Worm (Caenorhabditis elegans): ENCODE results near the gene C10A4.7.

- TF ChIP-seq hlh-26 (GFP tag; conservative IDR thresholded peaks at IDR 0.05) (no peak), nhr-90 (tag; optimal IDR thresholded peaks at IDR 0.05) (no peak), Y53G8AR.9 (GFP tag; conservative IDR thresholded peaks at IDR 0.05) (no peak), F57C9.4 (tag; optimal IDR thresholded peaks at IDR 0.05) (no peak), D2030.7 (GFP tag; IDR thresholded peaks at IDR 0.05) (no peak), him-1 (tag; optimal IDR thresholded peaks at IDR 0.05) (no peak)
Observed at ce11 chrX:7440102-7440501, 24.8 kb upstream of the C10A4.7 start.
